Worm (Caenorhabditis elegans): Measurements from ENCODE around the gene R09D1.13.

Gene R09D1.13

DNA sequence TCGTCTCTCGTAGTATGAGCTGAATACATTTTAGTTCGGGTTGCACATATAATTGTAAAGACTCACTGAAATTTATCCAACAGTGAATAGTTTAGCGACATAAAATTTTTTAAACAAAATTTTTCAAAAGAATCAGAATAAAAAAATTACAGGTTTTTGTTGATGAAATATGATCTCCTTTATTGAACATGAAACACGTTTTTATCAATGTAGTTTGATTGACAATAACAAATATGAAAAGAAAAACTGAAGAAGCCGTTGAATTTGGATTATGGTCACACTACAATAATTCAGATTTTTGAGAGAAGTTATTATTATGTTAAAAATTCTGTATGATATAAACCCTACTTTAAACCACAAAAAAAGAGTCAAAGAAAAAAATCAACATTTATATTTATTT is 5.2 kb downstream of the R09D1.13 start, which contains the start of gene chil-17:
TSS of gene chil-17 (minus strand) at position 101 of the 400 bp plus-strand sequence.
- TF ChIP-seq hlh-17 (GFP tag; optimal IDR thresholded peaks at IDR 0.05; ENCODE audit: borderline replicate concordance): no peak
- no peak for TF ChIP-seq snu-23 (GFP tag; optimal IDR thresholded peaks at IDR 0.05)
- no peak for TF ChIP-seq zip-4 (GFP tag; optimal IDR thresholded peaks at IDR 0.05)
- TF ChIP-seq alr-1 (tag; optimal IDR thresholded peaks at IDR 0.05; ENCODE audit: borderline replicate concordance): no peak
- TF ChIP-seq Y116A8C.19 (tag; optimal IDR thresholded peaks at IDR 0.05; ENCODE audit: borderline replicate concordance): no peak
- TF ChIP-seq nhr-11 (tag; optimal IDR thresholded peaks at IDR 0.05): no peak
- no peak for TF ChIP-seq zag-1 (tag; optimal IDR thresholded peaks at IDR 0.05)
- TF ChIP-seq nhr-19 (GFP tag; conservative IDR thresholded peaks at IDR 0.05): no peak
- no peak for TF ChIP-seq sup-37 (GFP tag; optimal IDR thresholded peaks at IDR 0.05)
- TF ChIP-seq F16B12.6 (tag; optimal IDR thresholded peaks at IDR 0.05): no peak

ce11 chrII:9438853-9439252 is 6.4 kb downstream of the R09D1.13 start:
- no peak for TF ChIP-seq pax-3 (tag; optimal IDR thresholded peaks at IDR 0.05)
- no peak for TF ChIP-seq unc-98 (GFP tag; IDR thresholded peaks at IDR 0.05)
- no peak for TF ChIP-seq rnt-1 (tag; optimal IDR thresholded peaks at IDR 0.05)

DNA sequence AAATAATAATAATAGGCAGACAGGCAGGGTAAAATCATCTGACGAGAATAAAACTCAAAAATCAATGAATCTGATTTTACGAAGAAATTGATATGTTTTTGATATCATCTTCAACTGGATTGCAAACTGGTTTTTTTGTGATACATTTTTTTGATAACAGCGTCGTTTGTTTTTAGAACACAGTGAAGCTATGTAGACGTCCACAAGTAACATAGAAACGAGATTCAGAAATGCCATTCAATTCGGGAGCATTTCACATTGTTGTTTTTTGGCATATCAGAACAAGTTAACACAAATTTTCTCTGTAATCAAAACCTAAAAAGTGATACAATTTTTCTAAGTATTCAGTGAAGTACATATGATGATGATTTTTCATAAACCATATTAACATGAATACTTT is 7.0 kb downstream of the R09D1.13 start, which contains the start of gene chil-13:
TSS of gene chil-13 (minus strand) at position 101 of the 400 bp plus-strand sequence.
- TF ChIP-seq blmp-1 (tag; optimal IDR thresholded peaks at IDR 0.05): peak; percentile 9
- TF ChIP-seq elt-3 (tag; optimal IDR thresholded peaks at IDR 0.05): peak in 1 of 6 experiments; percentile 33
- TF ChIP-seq lin-35 (GFP tag; optimal IDR thresholded peaks at IDR 0.05): peak in 1 of 2 experiments; percentile 0
- TF ChIP-seq pqm-1 (tag; optimal IDR thresholded peaks at IDR 0.05): no peak

ce11 chrII:9436009-9436408 is 9.3 kb downstream of the R09D1.13 start, which contains the start of gene kin-16:
Gene kin-16 (minus strand): TSS chrII:9436109.
- TF ChIP-seq blmp-1 (tag; optimal IDR thresholded peaks at IDR 0.05) (peak; percentile 30), lin-15B (tag; optimal IDR thresholded peaks at IDR 0.05) (no peak), C34B4.2 (tag; optimal IDR thresholded peaks at IDR 0.05) (no peak), ztf-11 (tag; optimal IDR thresholded peaks at IDR 0.05) (no peak), nhr-28 (tag; optimal IDR thresholded peaks at IDR 0.05) (no peak), lin-39 (tag; optimal IDR thresholded peaks at IDR 0.05) (no peak), nhr-20 (tag; optimal IDR thresholded peaks at IDR 0.05) (peak; percentile 23), C04F5.9 (tag; optimal IDR thresholded peaks at IDR 0.05) (no peak), unc-62 (GFP tag; optimal IDR thresholded peaks at IDR 0.05) (no peak), tbx-2 (tag; optimal IDR thresholded peaks at IDR 0.05) (no peak), nhr-85 (tag) (peak; percentile 52), fos-1 (tag; optimal IDR thresholded peaks at IDR 0.05) (no peak), elt-3 (tag; optimal IDR thresholded peaks at IDR 0.05) (peak in 1 of 6 experiments; percentile 46), snu-23 (GFP tag; optimal IDR thresholded peaks at IDR 0.05) (no peak), hpl-2 (GFP tag; optimal IDR thresholded peaks at IDR 0.05) (no peak)

DNA sequence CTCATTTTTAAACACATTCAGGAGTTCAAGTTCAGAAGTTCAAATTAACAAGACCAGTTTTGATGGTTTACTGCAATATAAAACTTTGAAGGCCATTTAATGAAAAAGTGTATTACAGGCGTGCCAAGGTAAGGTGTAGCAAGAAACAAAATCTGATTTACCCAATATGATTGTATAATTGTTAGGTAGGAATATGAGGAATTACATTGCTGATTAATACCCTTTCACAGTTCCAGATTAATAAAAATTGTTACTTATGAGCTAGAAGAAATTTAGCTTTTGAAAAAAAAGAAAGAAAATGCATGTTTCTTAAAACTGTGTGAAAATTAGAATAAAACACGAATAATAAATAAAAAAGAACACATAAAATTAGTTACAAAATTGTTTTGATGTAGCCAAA is 11.7 kb downstream of the R09D1.13 start, which contains the start of gene kin-15:
TSS of gene kin-15 (minus strand) at position 101 of the 400 bp plus-strand sequence.
- TF ChIP-seq nhr-47 (tag; optimal IDR thresholded peaks at IDR 0.05) (no peak), efl-1 (optimal IDR thresholded peaks at IDR 0.05) (no peak), efl-1 (GFP tag; optimal IDR thresholded peaks at IDR 0.05 in 1 of 2) (peak in 1 of 2 experiments; percentile 59), nhr-28 (tag; optimal IDR thresholded peaks at IDR 0.05) (no peak)

ce11 chrII:9431119-9431518 is 14.1 kb downstream of the R09D1.13 start:
- TF ChIP-seq nhr-237 (tag; optimal IDR thresholded peaks at IDR 0.05) (no peak), lin-14 (GFP tag; optimal IDR thresholded peaks at IDR 0.05) (peak; percentile 58), fkh-10 (GFP tag; optimal IDR thresholded peaks at IDR 0.05) (peak; percentile 33)

Measured in whole organism, L1 larva.